Fruit fly (Drosophila melanogaster): ENCODE measurements around the gene Jhbp4.

Jhbp4 gene

dm6 chr3R:16042137-16042899 is 980 bp upstream of the Jhbp4 start (continued):
- TF ChIP-seq Hey (tag; optimal IDR thresholded peaks at IDR 0.05) (no peak), Hmr (GFP tag; optimal IDR thresholded peaks at IDR 0.05) (no peak), peb (GFP tag; IDR thresholded peaks at IDR 0.05) (no peak), TFAM (GFP tag; optimal IDR thresholded peaks at IDR 0.05) (no peak), slbo (GFP tag; IDR thresholded peaks at IDR 0.05) (no peak), Hand (GFP tag; optimal IDR thresholded peaks at IDR 0.05) (no peak), BEAF-32 (GFP tag; optimal IDR thresholded peaks at IDR 0.05) (peak; percentile 25), CG33557 (GFP tag; optimal IDR thresholded peaks at IDR 0.05) (no peak), CG34422 (GFP tag; IDR thresholded peaks at IDR 0.05) (0 out of 3 replicates have a peak, but pooled peaks have one; percentile 9), Chrac-16 (GFP tag; optimal IDR thresholded peaks at IDR 0.05) (no peak), CG8388 (GFP tag; optimal IDR thresholded peaks at IDR 0.05) (no peak), crol (GFP tag; IDR thresholded peaks at IDR 0.05) (peak; percentile 22; the same call in 1 of the 2 replicates), luna (GFP tag; optimal IDR thresholded peaks at IDR 0.05) (no peak), CG10565 (GFP tag; optimal IDR thresholded peaks at IDR 0.05) (no peak), Neu2 (GFP tag; optimal IDR thresholded peaks at IDR 0.05; ENCODE audit: borderline replicate concordance) (no peak), CG17186 (GFP tag; optimal IDR thresholded peaks at IDR 0.05) (no peak), kah (GFP tag; optimal IDR thresholded peaks at IDR 0.05) (peak; percentile 78), stwl (tag; optimal IDR thresholded peaks at IDR 0.05) (no peak), CG9876 (GFP tag; optimal IDR thresholded peaks at IDR 0.05) (no peak), Scr (GFP tag; IDR thresholded peaks at IDR 0.05; ENCODE audit: partially characterized antibody) (0 out of 2 replicates have a peak, but pooled peaks have one; percentile 32), kay (GFP tag; optimal IDR thresholded peaks at IDR 0.05) (no peak), disco-r (GFP tag; optimal IDR thresholded peaks at IDR 0.05) (no peak), CG15601 (tag; optimal IDR thresholded peaks at IDR 0.05) (no peak), Sry-β (GFP tag; optimal IDR thresholded peaks at IDR 0.05) (peak; percentile 3), eve (GFP tag; optimal IDR thresholded peaks at IDR 0.05) (no peak), vvl (GFP tag; IDR thresholded peaks at IDR 0.05) (no peak; the same call in 1 of the 2 replicates), CG12299 (tag; optimal IDR thresholded peaks at IDR 0.05) (no peak), nerfin-2 (GFP tag; IDR thresholded peaks at IDR 0.05; ENCODE audit: partially characterized antibody) (no peak), nom (GFP tag; optimal IDR thresholded peaks at IDR 0.05) (no peak), Ptx1 (GFP tag; IDR thresholded peaks at IDR 0.05) (no peak), onecut (GFP tag; IDR thresholded peaks at IDR 0.05) (no peak), dysf (GFP tag; IDR thresholded peaks at IDR 0.05) (no peak), da (GFP tag; optimal IDR thresholded peaks at IDR 0.05) (no peak), wdn (GFP tag; IDR thresholded peaks at IDR 0.05) (no peak), CG6254 (GFP tag; optimal IDR thresholded peaks at IDR 0.05) (no peak), slp2 (GFP tag; optimal IDR thresholded peaks at IDR 0.05) (no peak), CG11456 (GFP tag; IDR thresholded peaks at IDR 0.05) (no peak), Deaf1 (tag; optimal IDR thresholded peaks at IDR 0.05) (peak; percentile 60), bowl (GFP tag; IDR thresholded peaks at IDR 0.05) (peak; percentile 45; the same call in 1 of the 2 replicates), dmrt99B (tag; optimal IDR thresholded peaks at IDR 0.05) (peak; percentile 25), tx (GFP tag; optimal IDR thresholded peaks at IDR 0.05) (no peak)
